Fruit fly (Drosophila melanogaster) whole organism, embryonic: ENCODE data around the gene Gen.
A peak's percentile ranks its signal among the peaks of the same experiment; 100 is the strongest.

Experiments
- ATbp ChIP-seq: fragments of 200-800 bp; sonication (Bioruptor generic); optimal IDR thresholded peaks from 2 replicates; lab custom pipeline; 2017; ENCODE audit warnings: missing biosample characterization, mild to moderate bottlenecking, missing genetic modification characterization, missing genetic modification reagents
- CG10267 ChIP-seq: fragments of 200-800 bp; sonication (Bioruptor generic); optimal IDR thresholded peaks from 2 replicates; lab custom pipeline; 2018; ENCODE audit warnings: missing biosample characterization, mild to moderate bottlenecking, missing genetic modification characterization, moderate library complexity
- CG10321 ChIP-seq: fragments of 200-800 bp; sonication (Bioruptor generic); IDR thresholded peaks from 2 replicates; pipeline ENCODE4 v1.3.6; 2022; ENCODE audit warnings: missing biosample characterization, missing genetic modification characterization
- CG10959 ChIP-seq: fragments of 200-800 bp; sonication (Bioruptor generic); IDR thresholded peaks from 2 replicates; pipeline ENCODE4 v1.3.6; 2022; ENCODE audit warnings: missing biosample characterization, missing genetic modification characterization
- CG11695 ChIP-seq: fragments of 200-800 bp; sonication (Bioruptor generic); IDR thresholded peaks from 3 replicates; pipeline ENCODE4 v1.3.6; 2022; ENCODE audit warnings: missing biosample characterization, missing genetic modification characterization
- CG12299 ChIP-seq: fragments of 200-800 bp; sonication (Bioruptor generic); optimal IDR thresholded peaks from 2 replicates; lab custom pipeline; 2018; ENCODE audit warnings: missing biosample characterization, mild to moderate bottlenecking, missing genetic modification characterization
- CG12769 ChIP-seq: fragments of 200-800 bp; sonication (Bioruptor generic); optimal IDR thresholded peaks from 2 replicates; lab custom pipeline; 2019; ENCODE audit warnings: missing biosample characterization, mild to moderate bottlenecking, missing genetic modification characterization, moderate library complexity
- CG13624 ChIP-seq: fragments of 200-800 bp; sonication (Bioruptor generic); optimal IDR thresholded peaks from 2 replicates; lab custom pipeline; 2016; ENCODE audit warnings: missing biosample characterization, missing genetic modification characterization
- CG14710 ChIP-seq: fragments of 200-800 bp; sonication (Bioruptor generic); optimal IDR thresholded peaks from 3 replicates; lab custom pipeline; 2019; ENCODE audit warnings: missing biosample characterization, mild to moderate bottlenecking, missing genetic modification characterization, moderate library complexity
- CG16815 ChIP-seq: fragments of 200-800 bp; sonication (Bioruptor generic); optimal IDR thresholded peaks from 3 replicates; lab custom pipeline; 2017; ENCODE audit warnings: missing biosample characterization, mild to moderate bottlenecking, missing genetic modification characterization
- CG18262 ChIP-seq: fragments of 200-800 bp; optimal IDR thresholded peaks from 3 replicates; lab custom pipeline; 2019; ENCODE audit warnings: missing biosample characterization, mild to moderate bottlenecking, missing genetic modification characterization, moderate library complexity
- CG1832 ChIP-seq: fragments of 200-800 bp; sonication (Bioruptor generic); optimal IDR thresholded peaks from 2 replicates; lab custom pipeline; 2017; ENCODE audit warnings: missing biosample characterization, mild to moderate bottlenecking, missing genetic modification characterization, inconsistent platforms
- CG18599 ChIP-seq: fragments of 200-800 bp; sonication (Bioruptor generic); optimal IDR thresholded peaks from 3 replicates; lab custom pipeline; 2017; ENCODE audit warnings: missing biosample characterization, missing genetic modification characterization, mild to moderate bottlenecking, moderate library complexity, missing genetic modification reagents
- CG18764 ChIP-seq: fragments of 200-800 bp; sonication (Bioruptor generic); optimal IDR thresholded peaks from 3 replicates; lab custom pipeline; 2016; ENCODE audit warnings: missing biosample characterization, missing genetic modification characterization
- CG3163 ChIP-seq: fragments of 200-800 bp; sonication (Bioruptor generic); optimal IDR thresholded peaks from 3 replicates; lab custom pipeline; 2016; ENCODE audit warnings: missing biosample characterization, missing genetic modification characterization
- CG34422 ChIP-seq: fragments of 200-800 bp; sonication (Bioruptor generic); IDR thresholded peaks from 3 replicates; pipeline ENCODE4 v1.3.6; 2022; ENCODE audit warnings: missing biosample characterization, missing genetic modification characterization
- CG4360 ChIP-seq: fragments of 200-800 bp; sonication (Bioruptor generic); IDR thresholded peaks from 2 replicates; pipeline ENCODE4 v1.3.6; 2022; ENCODE audit warnings: missing biosample characterization, missing genetic modification characterization
- CG4424 ChIP-seq: fragments of 200-800 bp; sonication (Bioruptor generic); optimal IDR thresholded peaks from 3 replicates; lab custom pipeline; 2016; ENCODE audit warnings: missing biosample characterization, missing genetic modification characterization
- CG4617 ChIP-seq: fragments of 200-800 bp; sonication (Bioruptor generic); optimal IDR thresholded peaks from 3 replicates; lab custom pipeline; 2016; ENCODE audit warnings: missing biosample characterization, missing genetic modification characterization, borderline replicate concordance
- CG6689 ChIP-seq: fragments of 200-800 bp; sonication (Bioruptor generic); IDR thresholded peaks from 2 replicates; pipeline ENCODE4 v1.3.6; 2022; ENCODE audit warnings: missing biosample characterization, missing genetic modification characterization
- CG7357 ChIP-seq: fragments of 200-800 bp; sonication (Bioruptor generic); IDR thresholded peaks from 3 replicates; pipeline ENCODE4 v1.3.6; 2022; ENCODE audit warnings: missing biosample characterization, missing genetic modification characterization
- CG7745 ChIP-seq: fragments of 200-800 bp; sonication (Bioruptor generic); optimal IDR thresholded peaks from 2 replicates; lab custom pipeline; 2018; ENCODE audit warnings: missing biosample characterization, mild to moderate bottlenecking, missing genetic modification characterization, moderate library complexity
- CG7786 ChIP-seq: fragments of 200-800 bp; sonication (Bioruptor generic); optimal IDR thresholded peaks from 2 replicates; lab custom pipeline; 2016; ENCODE audit warnings: missing biosample characterization, missing genetic modification characterization
- CG9437 ChIP-seq: fragments of 200-800 bp; sonication (Bioruptor generic); optimal IDR thresholded peaks from 2 replicates; lab custom pipeline; 2018; ENCODE audit warnings: missing biosample characterization, mild to moderate bottlenecking, missing genetic modification characterization
- CG9797 ChIP-seq: fragments of 200-800 bp; sonication (Bioruptor generic); optimal IDR thresholded peaks from 3 replicates; lab custom pipeline; 2018; ENCODE audit warnings: missing biosample characterization, mild to moderate bottlenecking, missing genetic modification characterization
- CoRest ChIP-seq: fragments of 200-800 bp; sonication (Bioruptor generic); optimal IDR thresholded peaks from 3 replicates; lab custom pipeline; 2018; ENCODE audit warnings: missing biosample characterization, mild to moderate bottlenecking, missing genetic modification characterization, moderate library complexity
- Doc3 ChIP-seq: fragments of 200-800 bp; sonication (Bioruptor generic); IDR thresholded peaks from 3 replicates; pipeline ENCODE4 v1.3.6; 2022; ENCODE audit warnings: missing biosample characterization, missing genetic modification characterization; ENCODE audit not compliant: partially characterized antibody
- Elba2 ChIP-seq: fragments of 200-800 bp; sonication (Bioruptor generic); optimal IDR thresholded peaks from 3 replicates; lab custom pipeline; 2016; ENCODE audit warnings: missing biosample characterization, missing genetic modification characterization
- Ets65A ChIP-seq: fragments of 200-800 bp; sonication (Bioruptor generic); peaks from one replicate; lab custom pipeline; 2016; ENCODE audit warnings: missing biosample characterization, missing genetic modification characterization
- HHEX ChIP-seq: fragments of 200-800 bp; sonication (Bioruptor generic); optimal IDR thresholded peaks from 3 replicates; lab custom pipeline; 2017; ENCODE audit warnings: missing biosample characterization, mild to moderate bottlenecking, missing genetic modification characterization, missing genetic modification reagents
- Hr39 ChIP-seq: fragments of >200 bp; optimal IDR thresholded peaks from 2 replicates; lab custom pipeline; 2017
- Kr ChIP-seq: fragments of 200-800 bp; sonication (Bioruptor generic); optimal IDR thresholded peaks from 2 replicates; lab custom pipeline; 2017; ENCODE audit warnings: missing biosample characterization, mild to moderate bottlenecking, missing genetic modification characterization
- Lhr ChIP-seq: fragments of 200-800 bp; sonication (Bioruptor generic); optimal IDR thresholded peaks from 3 replicates; lab custom pipeline; 2017; ENCODE audit warnings: mild to moderate bottlenecking, missing biosample characterization, missing genetic modification reagents, missing genetic modification characterization
- Lpt ChIP-seq: fragments of >200 bp; optimal IDR thresholded peaks from 2 replicates; lab custom pipeline; 2018; ENCODE audit warnings: missing biosample characterization, missing genetic modification characterization
- MTF-1 ChIP-seq: fragments of 200-800 bp; sonication (Bioruptor generic); optimal IDR thresholded peaks from 2 replicates; lab custom pipeline; 2018; ENCODE audit warnings: missing biosample characterization, mild to moderate bottlenecking, missing genetic modification characterization, borderline replicate concordance
- Med ChIP-seq: fragments of 200-800 bp; sonication (Bioruptor generic); peaks from one replicate; lab custom pipeline; 2016; ENCODE audit warnings: missing biosample characterization, missing genetic modification characterization, mild to moderate bottlenecking, inconsistent platforms, moderate library complexity
- NC2α ChIP-seq: fragments of 200-800 bp; sonication (Bioruptor generic); optimal IDR thresholded peaks from 2 replicates; lab custom pipeline; 2016; ENCODE audit warnings: missing biosample characterization, missing genetic modification characterization
- NK7.1 ChIP-seq: fragments of 200-800 bp; sonication (Bioruptor generic); optimal IDR thresholded peaks from 3 replicates; lab custom pipeline; 2016; ENCODE audit warnings: missing biosample characterization, missing genetic modification characterization
- Ravus ChIP-seq: fragments of 200-800 bp; sonication (Bioruptor generic); IDR thresholded peaks from 2 replicates; pipeline ENCODE4 v1.3.6; 2022; ENCODE audit warnings: missing biosample characterization, missing genetic modification characterization
- Sin3A ChIP-seq: fragments of >200 bp; optimal IDR thresholded peaks from 2 replicates; lab custom pipeline; 2018
- Stat92E ChIP-seq, 3 experiments: fragments of >200 bp in 2 of 3; fragments of 200-800 bp in 1 of 3; sonication (Bioruptor generic) in 1 of 3; optimal IDR thresholded peaks; 2 replicates each; lab custom pipeline; 2017 to 2019; ENCODE audit warnings: missing biosample characterization in 3 of 3, missing genetic modification characterization in 3 of 3, mild to moderate bottlenecking in 1 of 3, moderate library complexity in 1 of 3
- aop ChIP-seq: fragments of 200-800 bp; sonication (Bioruptor generic); IDR thresholded peaks from 2 replicates; pipeline ENCODE4 v1.3.6; 2022; ENCODE audit warnings: missing biosample characterization, missing genetic modification characterization
- chinmo ChIP-seq: fragments of 200-800 bp; sonication (Bioruptor generic); IDR thresholded peaks from 4 replicates; pipeline ENCODE4 v1.3.6; 2022; ENCODE audit warnings: missing biosample characterization, missing genetic modification characterization; ENCODE audit not compliant: partially characterized antibody
- gcm2 ChIP-seq: fragments of 200-800 bp; sonication (Bioruptor generic); optimal IDR thresholded peaks from 2 replicates; lab custom pipeline; 2016; ENCODE audit warnings: missing biosample characterization, missing genetic modification characterization
- h ChIP-seq: fragments of >200 bp; optimal IDR thresholded peaks from 2 replicates; lab custom pipeline; 2017
- insv ChIP-seq, 2 experiments: fragments of 200-800 bp; sonication (Bioruptor generic); optimal IDR thresholded peaks; 3 replicates each; lab custom pipeline; 2016 to 2018; ENCODE audit warnings: missing biosample characterization in 2 of 2, missing genetic modification characterization in 2 of 2
- mld ChIP-seq: fragments of 200-800 bp; sonication (Bioruptor generic); IDR thresholded peaks from 3 replicates; pipeline ENCODE4 v1.3.6; 2022; ENCODE audit warnings: missing biosample characterization, missing genetic modification characterization; ENCODE audit not compliant: partially characterized antibody
- otp ChIP-seq: fragments of 200-800 bp; sonication (Bioruptor generic); IDR thresholded peaks from 3 replicates; pipeline ENCODE4, ENCODE4 v1.3.6; 2022; ENCODE audit warnings: missing biosample characterization, missing genetic modification characterization
- ranshi ChIP-seq: fragments of 200-800 bp; sonication (Bioruptor generic); IDR thresholded peaks from 2 replicates; pipeline ENCODE4 v1.3.6; 2022; ENCODE audit warnings: missing biosample characterization, missing genetic modification characterization
- slp2 ChIP-seq: fragments of 200-800 bp; sonication (Bioruptor generic); optimal IDR thresholded peaks from 2 replicates; lab custom pipeline; 2016; ENCODE audit warnings: missing biosample characterization, missing genetic modification characterization
- unpg ChIP-seq: fragments of 200-800 bp; sonication (Bioruptor generic); optimal IDR thresholded peaks from 3 replicates; lab custom pipeline; 2018; ENCODE audit warnings: missing biosample characterization, mild to moderate bottlenecking, missing genetic modification characterization, moderate library complexity
- vvl ChIP-seq: fragments of 200-800 bp; sonication (Bioruptor generic); IDR thresholded peaks from 2 replicates; pipeline ENCODE4 v1.3.6; 2022; ENCODE audit warnings: missing biosample characterization, missing genetic modification characterization
- z ChIP-seq: fragments of 200-800 bp; sonication (Bioruptor generic); IDR thresholded peaks from 3 replicates; pipeline ENCODE4 v1.3.6; 2022; ENCODE audit warnings: missing biosample characterization, missing genetic modification characterization

Gene Gen

DNA sequence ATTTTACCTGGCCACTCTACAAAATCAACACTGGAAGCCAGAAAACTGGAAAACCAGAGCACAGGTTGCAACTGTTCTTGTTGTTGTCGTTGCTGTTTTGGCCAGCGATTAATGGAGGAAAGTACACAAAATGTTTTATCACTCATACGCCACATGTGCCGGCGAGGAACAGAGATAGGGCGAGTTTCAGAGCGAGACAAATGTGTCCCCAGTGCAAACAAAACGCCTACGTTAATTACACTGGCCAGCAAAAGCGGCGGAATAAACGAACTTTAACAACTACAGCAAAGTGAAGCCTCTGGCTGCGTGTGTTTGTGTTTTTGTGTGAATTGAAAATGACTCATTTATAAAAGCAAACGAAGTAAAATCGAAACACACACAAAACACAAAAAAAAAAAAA, 28.0 kb upstream of the Gen start:
- TF ChIP-seq z (GFP tag; lab: Robert Waterston, UW): no peak
- TF ChIP-seq ranshi (GFP tag; lab: Robert Waterston, UW): no peak
- no peak for TF ChIP-seq CG9437 (GFP tag; lab: Kevin White, UChicago)
- no peak for TF ChIP-seq vvl (GFP tag; lab: Robert Waterston, UW)
- no peak for TF ChIP-seq CG7357 (GFP tag; lab: Robert Waterston, UW)
- TF ChIP-seq CG13624 (GFP tag; lab: Kevin White, UChicago): no peak
- TF ChIP-seq gcm2 (GFP tag; lab: Kevin White, UChicago): no peak
- no peak for TF ChIP-seq CG16815 (GFP tag; lab: Kevin White, UChicago)
- TF ChIP-seq MTF-1: no peak
- TF ChIP-seq CG11695: no peak
- no peak for TF ChIP-seq CG12299 (tag; lab: Kevin White, UChicago)
- peak; percentile 4 for TF ChIP-seq CoRest (tag; lab: Kevin White, UChicago)
- no peak for TF ChIP-seq chinmo (GFP tag; lab: Robert Waterston, UW)
- no peak for TF ChIP-seq CG4617 (GFP tag; lab: Kevin White, UChicago)
- no peak for TF ChIP-seq Hr39 (lab: Kevin White, UChicago)
- no peak for TF ChIP-seq CG10959
- no peak for TF ChIP-seq CG10267 (tag; lab: Kevin White, UChicago)
- no peak for TF ChIP-seq CG1832
- TF ChIP-seq mld (GFP tag; lab: Robert Waterston, UW): no peak
- TF ChIP-seq otp (GFP tag; lab: Robert Waterston, UW): 0 out of 3 replicates have a peak, but pooled peaks have one; percentile 24
- TF ChIP-seq NK7.1: no peak
- TF ChIP-seq CG14710 (tag; lab: Kevin White, UChicago): no peak
- TF ChIP-seq CG18262 (tag; lab: Kevin White, UChicago): no peak
- no peak for TF ChIP-seq CG18764
- peak; percentile 8 for TF ChIP-seq unpg (GFP tag; lab: Kevin White, UChicago)
- TF ChIP-seq CG4424 (GFP tag; lab: Kevin White, UChicago): no peak
- TF ChIP-seq Elba2: no peak
- TF ChIP-seq Ets65A (GFP tag; lab: Kevin White, UChicago): no peak
- no peak for TF ChIP-seq CG12769 (tag; lab: Kevin White, UChicago)
- TF ChIP-seq Med (GFP tag; lab: Kevin White, UChicago): peak; percentile 60
- no peak for TF ChIP-seq Kr (GFP tag; lab: Kevin White, UChicago)
- TF ChIP-seq h: no peak
- TF ChIP-seq Ravus: no peak
- no peak for TF ChIP-seq Lhr (GFP tag; lab: Kevin White, UChicago)
- TF ChIP-seq Stat92E (GFP tag; optimal IDR thresholded peaks at IDR 0.05; lab: Kevin White, UChicago): no peak
- no peak for TF ChIP-seq CG3163 (GFP tag; lab: Kevin White, UChicago)
- peak; percentile 57; the same call in 1 of the 2 replicates for TF ChIP-seq CG10321
- TF ChIP-seq NC2α (GFP tag; lab: Kevin White, UChicago): no peak
- peak; percentile 34 for TF ChIP-seq CG18599 (GFP tag; lab: Kevin White, UChicago)
- TF ChIP-seq HHEX (GFP tag; lab: Kevin White, UChicago): no peak
- no peak for TF ChIP-seq Doc3 (GFP tag; lab: Robert Waterston, UW)
- TF ChIP-seq CG7745 (tag; lab: Kevin White, UChicago): no peak
- no peak for TF ChIP-seq insv (GFP tag; optimal IDR thresholded peaks at IDR 0.05; lab: Kevin White, UChicago)
- no peak for TF ChIP-seq CG6689 (GFP tag; lab: Robert Waterston, UW)
- no peak for TF ChIP-seq CG9797 (GFP tag; lab: Kevin White, UChicago)
- no peak for TF ChIP-seq CG7786 (GFP tag; lab: Kevin White, UChicago)
- TF ChIP-seq Lpt: no peak
- TF ChIP-seq CG4360 (GFP tag; lab: Robert Waterston, UW): no peak
- TF ChIP-seq Sin3A (lab: Kevin White, UChicago): no peak
- TF ChIP-seq ATbp (GFP tag; lab: Kevin White, UChicago): peak; percentile 2
- no peak for TF ChIP-seq aop (GFP tag; lab: Robert Waterston, UW)
- no peak for TF ChIP-seq CG34422 (GFP tag; lab: Robert Waterston, UW)
- TF ChIP-seq slp2 (GFP tag; lab: Kevin White, UChicago): no peak
